Worm (Caenorhabditis elegans) whole organism, L4 larva: ENCODE results near the gene sre-18.
A peak's percentile ranks its signal among the peaks of the same experiment; 100 is the strongest.

Source experiments
- F10B5.3 ChIP-seq: sonication (generic microtip); optimal IDR thresholded peaks from 2 replicates; lab custom pipeline; 2016; ENCODE audit warnings: mild to moderate bottlenecking, missing genetic modification characterization, missing compliant biosample characterization
- R02D3.7 ChIP-seq: fragments of 150-350 bp; sonication (generic microtip); optimal IDR thresholded peaks from 3 replicates; lab custom pipeline; 2014; ENCODE audit warnings: missing biosample characterization, missing genetic modification characterization
- T20F7.1 ChIP-seq: fragments of 200-800 bp; sonication (Bioruptor generic); optimal IDR thresholded peaks from 2 replicates; lab custom pipeline; 2018; ENCODE audit warnings: mild to moderate bottlenecking, missing genetic modification characterization, missing compliant biosample characterization
- Y105C5A.15 ChIP-seq: fragments of 200-800 bp; sonication (Bioruptor generic); IDR thresholded peaks from 2 replicates; pipeline ENCODE4 v1.3.6; 2022; ENCODE audit warnings: missing genetic modification characterization, missing compliant biosample characterization
- Y48G9A.11 ChIP-seq: fragments of 200-800 bp; sonication (Bioruptor generic); IDR thresholded peaks from 2 replicates; pipeline ENCODE4 v1.3.6; 2022; ENCODE audit warnings: missing genetic modification reagents, missing genetic modification characterization, missing compliant biosample characterization
- ZK337.2 ChIP-seq: fragments of 200-800 bp; sonication (Bioruptor generic); IDR thresholded peaks from 2 replicates; pipeline ENCODE4 v1.3.6; 2022; ENCODE audit warnings: missing genetic modification reagents, missing genetic modification characterization, missing compliant biosample characterization
- aha-1 ChIP-seq: fragments of 150-350 bp; peaks from one replicate; lab custom pipeline; 2014; ENCODE audit warnings: missing biosample characterization, missing genetic modification characterization
- ama-1 ChIP-seq: fragments of 150-350 bp; optimal IDR thresholded peaks from 2 replicates; lab custom pipeline; 2014; ENCODE audit warnings: inconsistent platforms, mixed read lengths
- arid-1 ChIP-seq: fragments of 200-800 bp; sonication (Bioruptor generic); conservative IDR thresholded peaks from 2 replicates; pipeline ENCODE4 v1.3.6; 2022; ENCODE audit warnings: missing genetic modification reagents, missing genetic modification characterization, missing compliant biosample characterization
- ceh-32 ChIP-seq: sonication (generic microtip); optimal IDR thresholded peaks from 2 replicates; lab custom pipeline; 2016; ENCODE audit warnings: mild to moderate bottlenecking, missing genetic modification characterization, missing compliant biosample characterization; ENCODE audit not compliant: poor library complexity
- ceh-44 ChIP-seq: fragments of 200-800 bp; sonication (Bioruptor generic); IDR thresholded peaks from 2 replicates; pipeline ENCODE4 v1.3.6; 2022; ENCODE audit warnings: missing genetic modification reagents, missing genetic modification characterization, missing compliant biosample characterization
- ceh-62 ChIP-seq: sonication (generic microtip); optimal IDR thresholded peaks from 2 replicates; lab custom pipeline; 2017; ENCODE audit warnings: missing biosample characterization, missing genetic modification characterization
- cey-2 ChIP-seq: sonication (generic microtip); optimal IDR thresholded peaks from 3 replicates; lab custom pipeline; 2017; ENCODE audit warnings: missing genetic modification characterization, mild to moderate bottlenecking, missing compliant biosample characterization, antibody characterized with exemption, borderline replicate concordance; ENCODE audit not compliant: insufficient read depth
- daf-12 ChIP-seq: fragments of 150-350 bp; optimal IDR thresholded peaks from 2 replicates; lab custom pipeline; 2014; ENCODE audit warnings: missing biosample characterization, missing genetic modification reagents, missing genetic modification characterization
- daf-16 ChIP-seq, 3 experiments: sonication (generic microtip); optimal IDR thresholded peaks; 2 replicates each; lab custom pipeline; 2016 to 2017; ENCODE audit warnings: missing genetic modification characterization in 3 of 3, missing genetic modification reagents in 3 of 3, mild to moderate bottlenecking in 2 of 3, missing compliant biosample characterization in 2 of 3, missing biosample characterization in 1 of 3, moderate library complexity in 1 of 3
- dmd-6 ChIP-seq: fragments of 200-800 bp; sonication (Bioruptor generic); IDR thresholded peaks from 2 replicates; pipeline ENCODE4 v1.3.6; 2022; ENCODE audit warnings: missing genetic modification reagents, missing genetic modification characterization, missing compliant biosample characterization
- dmd-9 ChIP-seq: fragments of 200-800 bp; sonication (Bioruptor generic); IDR thresholded peaks from 2 replicates; pipeline ENCODE4 v1.3.6; 2022; ENCODE audit warnings: missing genetic modification reagents, missing genetic modification characterization, missing compliant biosample characterization
- dpl-1 ChIP-seq: fragments of 150-350 bp; optimal IDR thresholded peaks from 2 replicates; lab custom pipeline; 2014; ENCODE audit warnings: missing biosample characterization, missing genetic modification reagents, missing genetic modification characterization
- duxl-1 ChIP-seq: sonication (generic microtip); optimal IDR thresholded peaks from 2 replicates; lab custom pipeline; 2016; ENCODE audit warnings: mild to moderate bottlenecking, missing genetic modification characterization, moderate library complexity, missing compliant biosample characterization; ENCODE audit not compliant: poor library complexity
- dve-1 ChIP-seq: sonication (generic microtip); optimal IDR thresholded peaks from 2 replicates; lab custom pipeline; 2017; ENCODE audit warnings: antibody characterized with exemption, mild to moderate bottlenecking, missing genetic modification characterization, missing compliant biosample characterization; ENCODE audit not compliant: insufficient read depth
- egl-27 ChIP-seq: sonication (generic microtip); optimal IDR thresholded peaks from 3 replicates; lab custom pipeline; 2017; ENCODE audit warnings: missing biosample characterization, missing genetic modification reagents, missing genetic modification characterization
- fos-1 ChIP-seq: fragments of 150-350 bp; optimal IDR thresholded peaks from 2 replicates; lab custom pipeline; 2014; ENCODE audit warnings: missing biosample characterization, missing genetic modification characterization
- gei-8 ChIP-seq: fragments of 200-800 bp; sonication (Bioruptor generic); optimal IDR thresholded peaks from 2 replicates; lab custom pipeline; 2018; ENCODE audit warnings: mild to moderate bottlenecking, missing genetic modification characterization, missing compliant biosample characterization
- hif-1 ChIP-seq, 2 experiments: sonication (generic microtip); optimal IDR thresholded peaks; 2 replicates each; lab custom pipeline; 2016 to 2017; ENCODE audit warnings: missing compliant biosample characterization in 2 of 2, missing genetic modification characterization in 2 of 2, missing genetic modification reagents in 2 of 2, missing genotype in 2 of 2, mild to moderate bottlenecking in 1 of 2
- hlh-11 ChIP-seq: fragments of 200-800 bp; sonication (Bioruptor generic); optimal IDR thresholded peaks from 2 replicates; lab custom pipeline; 2018; ENCODE audit warnings: mild to moderate bottlenecking, missing genetic modification characterization, missing compliant biosample characterization
- hlh-30 ChIP-seq: sonication (generic microtip); optimal IDR thresholded peaks from 2 replicates; lab custom pipeline; 2017; ENCODE audit warnings: antibody characterized with exemption, mild to moderate bottlenecking, missing genetic modification characterization, missing compliant biosample characterization; ENCODE audit not compliant: insufficient read depth
- lin-1 ChIP-seq: fragments of 200-800 bp; sonication (Bioruptor generic); IDR thresholded peaks from 2 replicates; pipeline ENCODE4 v1.3.6; 2022; ENCODE audit warnings: missing genetic modification reagents, missing genetic modification characterization, missing compliant biosample characterization
- lin-13 ChIP-seq: fragments of 150-350 bp; optimal IDR thresholded peaks from 2 replicates; lab custom pipeline; 2014; ENCODE audit warnings: missing biosample characterization, missing genetic modification reagents, missing genetic modification characterization
- lin-38 ChIP-seq: fragments of 200-800 bp; sonication (Bioruptor generic); IDR thresholded peaks from 2 replicates; pipeline ENCODE4 v1.3.6; 2022; ENCODE audit warnings: missing genetic modification reagents, missing genetic modification characterization, missing compliant biosample characterization
- lir-3 ChIP-seq: sonication (generic microtip); optimal IDR thresholded peaks from 2 replicates; lab custom pipeline; 2016; ENCODE audit warnings: mild to moderate bottlenecking, missing genetic modification characterization, missing compliant biosample characterization
- lsy-2 ChIP-seq, 2 experiments: fragments of 150-350 bp in 1 of 2; sonication (generic microtip) in 1 of 2; optimal IDR thresholded peaks; 2 replicates each; lab custom pipeline; 2014 to 2017; ENCODE audit warnings: missing biosample characterization in 2 of 2, missing genetic modification characterization in 2 of 2
- madf-5 ChIP-seq, 2 experiments: fragments of 200-800 bp; sonication (Bioruptor generic); IDR thresholded peaks; 2 replicates each; pipeline ENCODE4 v1.3.6; 2022; ENCODE audit warnings: missing compliant biosample characterization in 2 of 2, missing genetic modification characterization in 2 of 2
- madf-9 ChIP-seq: fragments of 200-800 bp; sonication (Bioruptor generic); conservative IDR thresholded peaks from 2 replicates; pipeline ENCODE4 v1.3.6; 2022; ENCODE audit warnings: missing genetic modification reagents, missing genetic modification characterization, missing compliant biosample characterization
- mdl-1 ChIP-seq, 2 experiments: fragments of 150-350 bp in 1 of 2; sonication (generic microtip) in 1 of 2; optimal IDR thresholded peaks; 2 replicates each; lab custom pipeline; 2014 to 2017; ENCODE audit warnings: missing biosample characterization in 2 of 2, missing genetic modification characterization in 2 of 2
- mep-1 ChIP-seq: fragments of 150-350 bp; sonication (generic microtip); optimal IDR thresholded peaks from 3 replicates; lab custom pipeline; 2014; ENCODE audit warnings: missing biosample characterization, missing genetic modification characterization
- mes-2 ChIP-seq: sonication (generic microtip); optimal IDR thresholded peaks from 2 replicates; lab custom pipeline; 2016; ENCODE audit warnings: missing genotype, mild to moderate bottlenecking, missing genetic modification characterization, missing compliant biosample characterization; ENCODE audit not compliant: poor library complexity, severe bottlenecking
- nhr-10 ChIP-seq: fragments of 150-350 bp; optimal IDR thresholded peaks from 2 replicates; lab custom pipeline; 2014; ENCODE audit warnings: missing biosample characterization, missing genetic modification characterization
- nhr-102 ChIP-seq: sonication (generic microtip); optimal IDR thresholded peaks from 2 replicates; lab custom pipeline; 2016; ENCODE audit warnings: mild to moderate bottlenecking, missing genetic modification characterization, moderate library complexity, missing compliant biosample characterization
- nhr-11 ChIP-seq: fragments of 150-350 bp; optimal IDR thresholded peaks from 2 replicates; lab custom pipeline; 2014; ENCODE audit warnings: missing biosample characterization, missing genetic modification characterization
- nhr-41 ChIP-seq: fragments of 200-800 bp; sonication (Bioruptor generic); IDR thresholded peaks from 2 replicates; pipeline ENCODE4 v1.3.6; 2022; ENCODE audit warnings: missing genetic modification reagents, missing genetic modification characterization, missing compliant biosample characterization
- nhr-76 ChIP-seq: fragments of 150-350 bp; optimal IDR thresholded peaks from 2 replicates; lab custom pipeline; 2014; ENCODE audit warnings: missing biosample characterization, missing genetic modification characterization
- skn-1 ChIP-seq: fragments of 150-350 bp; optimal IDR thresholded peaks from 2 replicates; lab custom pipeline; 2014; ENCODE audit warnings: missing biosample characterization, missing genetic modification characterization
- snpc-1.2 ChIP-seq: fragments of 200-800 bp; sonication (Bioruptor generic); IDR thresholded peaks from 2 replicates; pipeline ENCODE4 v1.3.6; 2022; ENCODE audit warnings: missing genetic modification reagents, missing genetic modification characterization, missing compliant biosample characterization
- spr-1 ChIP-seq: sonication (generic microtip); optimal IDR thresholded peaks from 2 replicates; lab custom pipeline; 2016; ENCODE audit warnings: mild to moderate bottlenecking, missing genetic modification characterization, missing compliant biosample characterization
- spr-3 ChIP-seq: fragments of 200-800 bp; sonication (Bioruptor generic); optimal IDR thresholded peaks from 2 replicates; lab custom pipeline; 2018; ENCODE audit warnings: mild to moderate bottlenecking, missing genetic modification characterization, missing compliant biosample characterization
- tra-1 ChIP-seq: fragments of 200-800 bp; sonication (Bioruptor generic); IDR thresholded peaks from 2 replicates; pipeline ENCODE4 v1.3.6; 2022; ENCODE audit warnings: missing genetic modification reagents, missing genetic modification characterization, missing compliant biosample characterization
- unc-39 ChIP-seq: sonication (generic microtip); optimal IDR thresholded peaks from 2 replicates; lab custom pipeline; 2017; ENCODE audit warnings: missing biosample characterization, missing genetic modification characterization
- zag-1 ChIP-seq: fragments of 150-350 bp; optimal IDR thresholded peaks from 2 replicates; lab custom pipeline; 2014; ENCODE audit warnings: missing biosample characterization, missing genetic modification characterization
- zip-2 ChIP-seq: fragments of 150-350 bp; optimal IDR thresholded peaks from 2 replicates; lab custom pipeline; 2014; ENCODE audit warnings: missing biosample characterization, missing genetic modification characterization
- ztf-11 ChIP-seq: fragments of 150-350 bp; optimal IDR thresholded peaks from 2 replicates; lab custom pipeline; 2014; ENCODE audit warnings: missing biosample characterization, missing genetic modification characterization

Gene sre-18

ce11 chrIV:12208984-12209676 is 20.4 kb downstream of the sre-18 start, which contains the start of the genes marb-1 and F35G2.3 (continued):
- TF ChIP-seq nhr-102 (tag; lab: Kevin White, UChicago) (no peak), zag-1 (no peak), ceh-44 (GFP tag; lab: Robert Waterston, UW) (no peak), spr-3 (no peak), nhr-76 (tag; lab: Kevin White, UChicago) (no peak), ceh-32 (tag; lab: Kevin White, UChicago) (no peak), ztf-11 (tag; lab: Kevin White, UChicago) (no peak), nhr-10 (tag; lab: Kevin White, UChicago) (no peak), fos-1 (tag; lab: Kevin White, UChicago) (no peak), aha-1 (tag; lab: Kevin White, UChicago) (no peak), ZK337.2 (GFP tag; lab: Robert Waterston, UW) (no peak), madf-9 (GFP tag; lab: Robert Waterston, UW) (no peak), lin-1 (GFP tag; lab: Robert Waterston, UW) (no peak), hif-1 (tag; optimal IDR thresholded peaks at IDR 0.05; lab: Kevin White, UChicago) (no peak), madf-5 (GFP tag; IDR thresholded peaks at IDR 0.05; lab: Robert Waterston, UW) (no peak), unc-39 (tag; lab: Kevin White, UChicago) (no peak), lin-13 (GFP tag; lab: Kevin White, UChicago) (no peak), hlh-30 (peak; percentile 40), Y105C5A.15 (no peak), lsy-2 (tag; optimal IDR thresholded peaks at IDR 0.05; lab: Kevin White, UChicago) (peak in 1 of 2 experiments; percentile 78), tra-1 (no peak), mdl-1 (tag; optimal IDR thresholded peaks at IDR 0.05; lab: Kevin White, UChicago) (no peak), R02D3.7 (tag; lab: Kevin White, UChicago) (peak; percentile 66), daf-12 (tag; lab: Kevin White, UChicago) (no peak), egl-27 (tag; lab: Kevin White, UChicago) (no peak), spr-1 (no peak), hlh-11 (no peak), ama-1 (lab: Kevin White, UChicago) (no peak), daf-16 (GFP tag; optimal IDR thresholded peaks at IDR 0.05; lab: Kevin White, UChicago) (no peak), daf-16 (tag; optimal IDR thresholded peaks at IDR 0.05; lab: Kevin White, UChicago) (peak; percentile 41), arid-1 (GFP tag; lab: Robert Waterston, UW) (no peak), dpl-1 (peak; percentile 92), zip-2 (tag; lab: Kevin White, UChicago) (no peak), lir-3 (tag; lab: Kevin White, UChicago) (no peak), mep-1 (peak; percentile 25), dmd-9 (GFP tag; lab: Robert Waterston, UW) (no peak), dve-1 (tag; lab: Kevin White, UChicago) (peak; percentile 46), nhr-41 (GFP tag; lab: Robert Waterston, UW) (no peak), ceh-62 (no peak), nhr-11 (tag; lab: Kevin White, UChicago) (no peak), duxl-1 (tag; lab: Kevin White, UChicago) (no peak), lin-38 (0 out of 2 replicates have a peak, but pooled peaks have one; percentile 6), gei-8 (no peak), dmd-6 (GFP tag; lab: Robert Waterston, UW) (no peak), mes-2 (tag; lab: Kevin White, UChicago) (peak; percentile 64), snpc-1.2 (GFP tag; lab: Robert Waterston, UW) (no peak), T20F7.1 (peak; percentile 97), F10B5.3 (tag; lab: Kevin White, UChicago) (peak; percentile 13), skn-1 (tag; lab: Kevin White, UChicago) (no peak), Y48G9A.11 (GFP tag; lab: Robert Waterston, UW) (peak; percentile 98), cey-2 (tag; lab: Kevin White, UChicago) (no peak)
